Fruit fly (Drosophila melanogaster) whole organism, pupa: Measurements from ENCODE around the gene CG46303.

Experiments
- CG10348 ChIP-seq: fragments of 200-800 bp; sonication (Bioruptor generic); IDR thresholded peaks from 2 replicates; pipeline ENCODE4 v1.3.6; 2022; ENCODE audit warnings: missing biosample characterization, missing genetic modification characterization
- CG12605 ChIP-seq: fragments of 200-800 bp; sonication (Bioruptor generic); IDR thresholded peaks from 2 replicates; pipeline ENCODE4 v1.3.6; 2022; ENCODE audit warnings: missing biosample characterization, missing genetic modification characterization
- CG13204 ChIP-seq: fragments of 200-800 bp; sonication (Bioruptor generic); optimal IDR thresholded peaks from 2 replicates; lab custom pipeline; 2018; ENCODE audit warnings: missing biosample characterization, mild to moderate bottlenecking, missing genetic modification characterization, moderate library complexity
- CG14655 ChIP-seq: fragments of 200-800 bp; sonication (Bioruptor generic); optimal IDR thresholded peaks from 3 replicates; lab custom pipeline; 2017; ENCODE audit warnings: mild to moderate bottlenecking, missing biosample characterization, missing genetic modification reagents, missing genetic modification characterization
- CG15710 ChIP-seq: fragments of 200-800 bp; sonication (Bioruptor generic); optimal IDR thresholded peaks from 2 replicates; lab custom pipeline; 2018; ENCODE audit warnings: missing biosample characterization, mild to moderate bottlenecking, missing genetic modification characterization, moderate library complexity
- CG17806 ChIP-seq: fragments of 200-800 bp; sonication (Bioruptor generic); optimal IDR thresholded peaks from 2 replicates; lab custom pipeline; 2018; ENCODE audit warnings: missing biosample characterization, mild to moderate bottlenecking, missing genetic modification characterization, moderate library complexity
- CG32121 ChIP-seq: fragments of 200-800 bp; sonication (Bioruptor generic); IDR thresholded peaks from 2 replicates; pipeline ENCODE4 v1.3.6; 2022; ENCODE audit warnings: missing biosample characterization, missing genetic modification characterization
- CG34367 ChIP-seq: fragments of 200-800 bp; sonication (Bioruptor generic); optimal IDR thresholded peaks from 2 replicates; lab custom pipeline; 2018; ENCODE audit warnings: missing biosample characterization, mild to moderate bottlenecking, missing genetic modification characterization
- CG4496 ChIP-seq: fragments of 200-800 bp; sonication (Bioruptor generic); IDR thresholded peaks from 3 replicates; pipeline ENCODE4 v1.3.6; 2022; ENCODE audit warnings: missing biosample characterization, missing genetic modification characterization
- CG8159 ChIP-seq: fragments of 200-800 bp; sonication (Bioruptor generic); optimal IDR thresholded peaks from 3 replicates; lab custom pipeline; 2018; ENCODE audit warnings: missing biosample characterization, mild to moderate bottlenecking, missing genetic modification characterization, moderate library complexity
- CG8301 ChIP-seq: fragments of 200-800 bp; sonication (Bioruptor generic); optimal IDR thresholded peaks from 2 replicates; lab custom pipeline; 2018; ENCODE audit warnings: missing biosample characterization, mild to moderate bottlenecking, missing genetic modification characterization
- CG9948 ChIP-seq: fragments of 200-800 bp; sonication (Bioruptor generic); optimal IDR thresholded peaks from 2 replicates; lab custom pipeline; 2018; ENCODE audit warnings: missing biosample characterization, mild to moderate bottlenecking, missing genetic modification characterization, moderate library complexity
- D1 ChIP-seq: fragments of 200-800 bp; sonication (Bioruptor generic); optimal IDR thresholded peaks from 2 replicates; lab custom pipeline; 2018; ENCODE audit warnings: missing biosample characterization, mild to moderate bottlenecking, missing genetic modification characterization, moderate library complexity
- EcR ChIP-seq: fragments of 200-800 bp; sonication (Bioruptor generic); optimal IDR thresholded peaks from 3 replicates; lab custom pipeline; 2019; ENCODE audit warnings: missing biosample characterization, missing genetic modification characterization, mild to moderate bottlenecking, moderate library complexity, missing genetic modification reagents
- Ets98B ChIP-seq: fragments of 200-800 bp; sonication (Bioruptor generic); IDR thresholded peaks from 2 replicates; pipeline ENCODE4 v1.3.6; 2022; ENCODE audit warnings: missing biosample characterization, missing genetic modification characterization
- Pif1A ChIP-seq: fragments of 200-800 bp; sonication (Bioruptor generic); optimal IDR thresholded peaks from 3 replicates; lab custom pipeline; 2016; ENCODE audit warnings: missing biosample characterization, missing genetic modification characterization
- Pif1B ChIP-seq: fragments of 200-800 bp; sonication (Bioruptor generic); optimal IDR thresholded peaks from 3 replicates; lab custom pipeline; 2016; ENCODE audit warnings: missing biosample characterization, missing genetic modification characterization
- Snoo ChIP-seq: fragments of 200-800 bp; sonication (Bioruptor generic); optimal IDR thresholded peaks from 3 replicates; lab custom pipeline; 2017; ENCODE audit warnings: missing biosample characterization, mild to moderate bottlenecking, missing genetic modification characterization, inconsistent platforms
- fd96Ca ChIP-seq: fragments of 200-800 bp; sonication (Bioruptor generic); IDR thresholded peaks from 3 replicates; pipeline ENCODE4 v1.3.6; 2022; ENCODE audit warnings: missing biosample characterization, missing genetic modification characterization
- gl ChIP-seq: fragments of 200-800 bp; sonication (Bioruptor generic); optimal IDR thresholded peaks from 2 replicates; lab custom pipeline; 2018; ENCODE audit warnings: missing biosample characterization, mild to moderate bottlenecking, missing genetic modification characterization
- rn ChIP-seq: fragments of 200-800 bp; sonication (Bioruptor generic); IDR thresholded peaks from 2 replicates; pipeline ENCODE4 v1.3.6; 2022; ENCODE audit warnings: missing biosample characterization, missing genetic modification characterization

Gene CG46303

DNA sequence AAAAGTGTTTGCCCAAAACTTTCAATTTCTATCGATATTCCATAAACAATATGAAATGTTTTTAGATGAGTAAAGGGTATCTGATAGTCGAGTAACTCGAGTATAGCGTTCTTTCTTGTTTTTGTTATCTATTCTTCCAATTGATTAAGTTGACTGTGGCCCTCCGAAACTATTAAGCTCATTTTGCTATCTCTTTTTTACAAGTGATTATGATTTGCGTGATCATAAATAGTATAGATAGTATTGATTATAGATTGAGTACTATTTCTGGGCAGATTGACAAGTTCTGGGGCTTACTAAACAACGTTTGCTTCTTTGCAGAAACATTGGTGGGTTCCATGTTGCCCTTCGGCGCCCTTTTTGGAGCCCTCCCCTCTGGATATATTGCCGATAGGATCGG lies 14.8 kb downstream of the CG46303 start:
- TF ChIP-seq CG4496 (GFP tag; lab: Robert Waterston, UW): no peak
- TF ChIP-seq CG32121: no peak
- no peak for TF ChIP-seq CG8301 (tag; lab: Kevin White, UChicago)
- TF ChIP-seq D1 (tag; lab: Kevin White, UChicago): no peak
- no peak for TF ChIP-seq CG15710 (tag; lab: Kevin White, UChicago)
- no peak for TF ChIP-seq Pif1A
- TF ChIP-seq CG10348 (GFP tag; lab: Robert Waterston, UW): no peak
- no peak for TF ChIP-seq CG13204
- TF ChIP-seq gl (tag; lab: Kevin White, UChicago): no peak
- no peak for TF ChIP-seq fd96Ca
- TF ChIP-seq Snoo (tag; lab: Kevin White, UChicago): no peak
- no peak for TF ChIP-seq Pif1B (GFP tag; lab: Kevin White, UChicago)
- TF ChIP-seq CG14655 (GFP tag; lab: Kevin White, UChicago): no peak
- no peak for TF ChIP-seq CG34367
- no peak for TF ChIP-seq CG9948 (tag; lab: Kevin White, UChicago)
- no peak for TF ChIP-seq CG17806 (tag; lab: Kevin White, UChicago)
- no peak for TF ChIP-seq EcR (GFP tag; lab: Kevin White, UChicago)
- TF ChIP-seq CG12605 (GFP tag; lab: Robert Waterston, UW): no peak
- no peak for TF ChIP-seq CG8159 (tag; lab: Kevin White, UChicago)

DNA sequence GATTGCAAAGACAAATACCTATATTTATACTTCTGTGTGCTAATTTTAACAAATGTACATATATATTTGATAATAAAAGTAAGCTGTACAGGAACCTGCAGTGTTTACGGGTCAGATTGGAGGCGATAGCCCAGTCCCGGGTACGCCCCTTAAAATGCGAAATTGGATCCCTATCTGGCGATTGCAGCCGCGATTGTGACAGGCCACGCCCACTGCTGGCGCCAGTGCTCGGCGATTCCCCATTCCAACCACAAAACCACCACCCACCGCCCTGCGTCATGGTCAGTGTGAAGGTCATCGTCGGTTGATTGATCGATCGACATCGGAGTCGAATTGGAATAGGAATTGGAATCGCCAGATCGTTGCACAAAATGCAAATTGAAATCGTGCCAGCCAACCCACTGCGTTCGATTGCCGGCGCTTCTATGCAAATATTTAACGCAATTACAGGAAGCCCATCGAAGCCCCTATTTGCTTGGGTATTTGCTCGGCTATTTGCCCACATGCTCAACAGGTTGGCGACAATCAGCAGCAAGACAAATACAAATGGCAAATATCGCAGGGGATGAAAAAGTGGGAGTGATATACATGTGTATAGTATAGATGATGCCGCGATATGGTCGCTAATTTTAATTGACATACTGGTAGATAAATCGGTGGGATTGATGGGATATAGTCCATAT lies 17.1 kb downstream of the CG46303 start:
- TF ChIP-seq Pif1B (GFP tag; lab: Kevin White, UChicago): peak; percentile 33
- TF ChIP-seq CG14655 (GFP tag; lab: Kevin White, UChicago): peak; percentile 29
- no peak for TF ChIP-seq CG9948 (tag; lab: Kevin White, UChicago)
- peak; percentile 69 for TF ChIP-seq Pif1A
- no peak for TF ChIP-seq fd96Ca
- peak; percentile 51 for TF ChIP-seq CG34367
- peak; percentile 8 for TF ChIP-seq CG17806 (tag; lab: Kevin White, UChicago)
- TF ChIP-seq rn (GFP tag; lab: Robert Waterston, UW): no peak
- TF ChIP-seq Ets98B (GFP tag; lab: Robert Waterston, UW): no peak
- no peak for TF ChIP-seq CG10348 (GFP tag; lab: Robert Waterston, UW)
- TF ChIP-seq CG4496 (GFP tag; lab: Robert Waterston, UW): peak; percentile 35; the same call in 1 of the 3 replicates
- TF ChIP-seq CG32121: no peak
- TF ChIP-seq CG8159 (tag; lab: Kevin White, UChicago): no peak
- no peak for TF ChIP-seq CG13204
- TF ChIP-seq CG12605 (GFP tag; lab: Robert Waterston, UW): no peak
- TF ChIP-seq CG15710 (tag; lab: Kevin White, UChicago): no peak

DNA sequence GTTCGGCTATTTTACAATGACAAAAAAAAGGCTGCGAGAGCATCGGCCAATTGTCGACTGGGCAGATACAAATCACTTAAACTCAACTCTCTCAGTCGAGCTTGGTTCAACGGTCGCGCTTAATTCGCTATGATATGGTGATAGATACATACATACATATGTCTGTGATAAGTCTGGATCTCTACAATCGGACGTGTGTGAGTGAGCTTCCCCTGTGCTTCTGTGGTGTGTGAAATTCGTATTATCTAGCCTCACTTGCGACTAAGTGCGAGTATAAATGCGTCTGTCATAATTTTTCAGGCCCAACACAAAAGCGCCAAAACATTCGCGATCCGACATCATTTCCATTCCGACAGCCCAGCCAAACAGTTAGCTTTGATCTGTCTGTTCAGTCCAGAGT lies 19.1 kb downstream of the CG46303 start, which contains the start of gene CG1213:
Gene CG1213, plus strand, starts transcription at position 301 of the 400 bp plus-strand sequence.
- TF ChIP-seq Pif1B (GFP tag; lab: Kevin White, UChicago): no peak
- TF ChIP-seq CG13204: no peak
- TF ChIP-seq CG32121: no peak
- no peak for TF ChIP-seq gl (tag; lab: Kevin White, UChicago)
- no peak for TF ChIP-seq Ets98B (GFP tag; lab: Robert Waterston, UW)
- no peak for TF ChIP-seq CG34367
- no peak for TF ChIP-seq fd96Ca
- TF ChIP-seq CG14655 (GFP tag; lab: Kevin White, UChicago): no peak
- TF ChIP-seq Snoo (tag; lab: Kevin White, UChicago): no peak
- TF ChIP-seq CG8301 (tag; lab: Kevin White, UChicago): no peak
- no peak for TF ChIP-seq CG4496 (GFP tag; lab: Robert Waterston, UW)
- TF ChIP-seq rn (GFP tag; lab: Robert Waterston, UW): no peak
- TF ChIP-seq CG15710 (tag; lab: Kevin White, UChicago): no peak
- TF ChIP-seq Pif1A: no peak
- TF ChIP-seq CG12605 (GFP tag; lab: Robert Waterston, UW): no peak
- TF ChIP-seq EcR (GFP tag; lab: Kevin White, UChicago): no peak
- TF ChIP-seq, all 21 proteins: peak for 0

DNA sequence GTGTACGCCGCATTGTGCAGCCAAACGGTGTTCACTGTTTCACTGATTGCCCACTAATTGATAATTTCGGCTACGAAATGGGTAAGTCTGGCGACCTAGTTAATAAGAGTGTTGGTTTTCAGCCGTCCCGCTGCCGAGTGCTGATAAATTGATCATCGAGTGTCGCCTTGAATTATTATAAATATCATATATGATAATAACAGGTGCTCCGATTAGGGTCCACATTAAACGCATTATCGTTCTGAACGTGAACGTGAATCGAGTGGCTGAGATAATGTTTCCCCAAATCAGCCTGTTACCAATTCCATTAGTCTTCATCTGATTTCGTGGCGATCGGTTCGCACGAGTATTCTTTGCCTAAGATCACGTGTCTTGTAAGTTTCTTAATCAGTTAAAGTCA lies 19.5 kb downstream of the CG46303 start:
- no peak for TF ChIP-seq CG4496 (GFP tag; lab: Robert Waterston, UW)
- TF ChIP-seq CG32121: no peak
- no peak for TF ChIP-seq CG14655 (GFP tag; lab: Kevin White, UChicago)

DNA sequence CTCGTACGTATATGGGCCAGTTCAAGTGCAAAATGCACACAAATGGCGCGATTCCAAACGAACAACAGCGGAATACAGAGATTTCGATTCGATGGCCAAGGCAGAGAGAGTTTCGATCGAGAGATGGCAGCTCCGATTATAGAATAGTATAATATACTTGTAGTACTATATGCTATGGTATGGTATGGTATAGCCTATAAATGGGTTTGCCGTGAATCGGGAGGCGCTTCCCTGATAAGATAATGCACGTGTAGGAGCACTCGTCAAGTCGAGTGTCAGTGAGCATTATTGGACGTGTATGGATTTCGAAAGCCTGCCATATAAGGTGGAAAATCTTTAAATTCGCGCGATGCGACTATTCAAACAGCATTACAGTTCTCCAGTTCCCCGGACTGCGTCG lies 21.7 kb downstream of the CG46303 start:
- TF ChIP-seq CG9948 (tag; lab: Kevin White, UChicago) (no peak), rn (GFP tag; lab: Robert Waterston, UW) (no peak), Snoo (tag; lab: Kevin White, UChicago) (no peak), CG15710 (tag; lab: Kevin White, UChicago) (no peak), fd96Ca (no peak), CG8159 (tag; lab: Kevin White, UChicago) (no peak)

DNA sequence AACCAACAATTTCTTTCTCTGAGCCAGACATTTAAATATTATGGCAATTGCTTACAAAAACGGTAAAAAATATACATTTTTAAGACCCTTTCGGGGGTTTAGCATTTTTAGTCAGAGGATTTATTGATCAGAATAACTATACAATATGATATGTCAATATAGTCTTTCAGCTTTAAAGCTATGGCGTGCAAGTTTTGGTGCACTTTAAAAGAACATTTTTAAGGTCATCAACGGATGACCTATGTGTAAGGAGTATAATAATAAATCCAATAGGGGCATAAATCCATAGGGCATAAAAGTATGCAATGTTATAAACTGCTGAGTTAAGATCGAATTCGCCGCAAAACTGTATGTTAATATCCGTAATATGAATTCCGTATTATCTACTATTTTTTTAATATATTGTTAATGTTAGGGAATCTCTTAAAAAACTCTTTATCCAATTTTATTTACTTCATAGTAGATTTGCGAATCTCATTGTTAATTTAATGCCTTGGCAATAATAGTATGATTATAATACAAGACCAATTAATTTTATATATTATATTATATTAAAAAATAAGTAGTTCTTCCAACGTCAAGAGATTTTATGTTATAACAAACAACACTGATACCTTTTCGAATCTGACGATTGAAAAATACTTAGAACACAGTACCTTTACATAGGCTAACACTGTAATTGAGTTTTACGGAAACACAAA lies 24.9 kb downstream of the CG46303 start, which contains the start of gene CG14676:
Gene CG14676, plus strand, starts transcription at position 651 of the 701 bp plus-strand sequence.
- TF ChIP-seq fd96Ca (no peak), CG9948 (tag; lab: Kevin White, UChicago) (no peak)
